Worm (Caenorhabditis elegans): ENCODE measurements around the gene cdr-4.
"Not testable (repeated sequence)": the region's sequence is repeated elsewhere in the genome, so short reads cannot be mapped to it uniquely, and the experiment has no call there.

cdr-4 gene

DNA sequence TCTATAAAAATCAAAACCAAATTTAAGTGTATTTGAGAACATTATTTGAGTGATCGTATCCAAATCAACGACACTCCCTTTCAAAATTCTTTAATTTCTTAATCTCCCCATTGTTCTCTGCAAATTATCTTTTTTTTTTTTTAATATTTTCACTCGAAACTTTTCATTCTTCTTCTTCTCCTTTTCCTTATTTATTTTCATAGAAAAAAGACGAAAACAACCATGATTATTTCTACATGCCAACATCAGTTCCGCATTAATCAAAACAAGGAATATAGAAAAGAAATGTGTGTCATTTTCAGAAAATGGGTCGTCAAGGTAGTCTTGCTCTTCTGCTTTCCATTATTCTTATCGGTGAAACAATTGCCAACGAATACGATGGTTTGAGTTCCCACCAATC is 10.9 kb downstream of the cdr-4 start, which contains the start of gene K01D12.5:
K01D12.5 (plus strand) TSS at position 301 of the 400 bp plus-strand sequence.
- TF ChIP-seq W03F9.2 (tag; optimal IDR thresholded peaks at IDR 0.05) = no peak
- no peak for TF ChIP-seq him-1 (tag; optimal IDR thresholded peaks at IDR 0.05)
- no peak for TF ChIP-seq dao-5 (tag; optimal IDR thresholded peaks at IDR 0.05)

DNA sequence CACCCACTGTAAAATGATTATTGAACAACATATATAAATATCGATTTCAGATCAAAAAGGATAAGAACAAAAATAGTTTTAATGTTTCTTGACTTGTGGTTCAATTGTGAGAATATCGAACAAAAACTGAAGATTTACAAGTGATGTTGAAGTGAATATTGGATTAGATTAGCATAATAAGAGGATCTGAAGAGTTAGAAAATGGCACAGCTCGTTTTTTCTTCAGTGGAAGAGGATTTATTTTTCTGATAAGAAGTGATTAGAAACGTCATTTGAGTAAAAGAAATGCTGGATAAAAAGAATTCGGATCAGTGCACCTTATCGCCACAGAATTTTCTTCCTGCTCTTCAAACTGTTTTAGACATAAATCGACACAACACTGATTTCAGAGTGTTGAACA is 12.7 kb downstream of the cdr-4 start, which contains the start of gene twk-14:
twk-14 (minus strand) TSS at position 8 of the 400 bp plus-strand sequence.
- TF ChIP-seq W03F9.2 (tag; optimal IDR thresholded peaks at IDR 0.05) (no peak), him-1 (tag; optimal IDR thresholded peaks at IDR 0.05) (no peak), dao-5 (tag; optimal IDR thresholded peaks at IDR 0.05) (no peak)

DNA sequence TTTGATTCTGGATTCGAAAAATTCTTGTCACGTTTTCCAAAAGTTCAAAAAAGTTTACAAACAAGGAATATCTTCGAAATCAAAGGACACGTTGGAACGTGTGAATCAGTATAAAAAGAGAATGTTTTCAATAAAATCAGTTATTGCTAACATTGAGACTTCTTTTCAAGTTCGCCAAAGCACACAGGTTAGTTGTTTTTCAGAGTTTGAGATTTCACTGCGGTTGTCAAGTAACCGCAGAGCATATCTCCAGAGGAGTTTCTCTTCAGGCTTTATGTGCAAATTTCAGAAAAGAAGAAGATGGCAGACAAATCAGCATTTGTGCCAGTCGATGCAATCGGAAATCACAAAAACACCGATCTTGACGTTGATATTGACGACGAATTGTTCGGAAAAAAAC is 22.3 kb downstream of the cdr-4 start, which contains the start of gene K01D12.15:
K01D12.15 (plus strand) TSS at position 301 of the 400 bp plus-strand sequence.
- TF ChIP-seq him-1 (tag; optimal IDR thresholded peaks at IDR 0.05) = no peak
- no peak for TF ChIP-seq W03F9.2 (tag; optimal IDR thresholded peaks at IDR 0.05)
- TF ChIP-seq dao-5 (tag; optimal IDR thresholded peaks at IDR 0.05) = no peak

DNA sequence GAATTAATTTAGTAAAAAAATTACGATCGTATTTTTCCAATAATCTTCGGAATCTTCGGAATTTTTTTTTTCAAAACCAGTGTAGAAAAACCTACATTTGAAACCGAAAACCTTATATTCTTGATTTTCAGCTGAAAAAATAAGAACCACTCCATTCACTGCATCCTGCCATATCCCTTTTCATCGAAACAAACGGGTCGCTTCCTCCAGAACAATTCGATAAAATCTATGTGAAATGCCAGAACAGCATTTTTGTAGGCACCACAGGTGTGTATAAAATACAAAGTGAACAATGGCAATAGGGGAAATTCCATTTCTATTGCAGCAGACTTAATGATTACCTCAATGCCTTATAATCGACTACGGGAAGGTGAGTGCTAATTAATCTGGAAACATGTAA is 31.2 kb downstream of the cdr-4 start, which contains the start of gene K01D12.1:
K01D12.1 (plus strand) TSS at position 301 of the 400 bp plus-strand sequence.
- no peak for TF ChIP-seq W03F9.2 (tag; optimal IDR thresholded peaks at IDR 0.05)
- TF ChIP-seq dao-5 (tag; optimal IDR thresholded peaks at IDR 0.05) = no peak
- no peak for TF ChIP-seq him-1 (tag; optimal IDR thresholded peaks at IDR 0.05)

DNA sequence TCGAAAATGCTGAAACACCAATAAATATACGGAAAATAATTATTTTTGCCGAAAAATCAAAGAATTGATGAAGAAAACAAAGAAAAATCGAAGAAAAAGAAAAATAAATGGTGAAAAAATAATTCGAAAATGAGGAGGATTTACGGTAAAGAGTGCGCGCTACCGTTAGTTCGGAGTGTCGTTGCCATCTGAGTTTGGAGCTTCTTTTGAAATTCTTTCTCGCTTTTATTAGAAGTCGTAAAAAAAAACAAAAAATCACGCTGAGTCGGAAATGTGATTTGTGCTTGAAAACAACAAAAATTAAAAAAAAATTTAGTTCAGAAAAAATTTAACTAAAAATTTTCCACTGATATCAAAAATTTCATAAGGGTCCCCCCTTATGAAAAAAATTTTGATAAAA is 34.2 kb downstream of the cdr-4 start, which contains the start of gene F23H12.10:
F23H12.10 (minus strand) TSS at position 12 of the 400 bp plus-strand sequence.
- TF ChIP-seq dao-5, him-1, W03F9.2 (tag; optimal IDR thresholded peaks at IDR 0.05): not testable (repeated sequence)

DNA sequence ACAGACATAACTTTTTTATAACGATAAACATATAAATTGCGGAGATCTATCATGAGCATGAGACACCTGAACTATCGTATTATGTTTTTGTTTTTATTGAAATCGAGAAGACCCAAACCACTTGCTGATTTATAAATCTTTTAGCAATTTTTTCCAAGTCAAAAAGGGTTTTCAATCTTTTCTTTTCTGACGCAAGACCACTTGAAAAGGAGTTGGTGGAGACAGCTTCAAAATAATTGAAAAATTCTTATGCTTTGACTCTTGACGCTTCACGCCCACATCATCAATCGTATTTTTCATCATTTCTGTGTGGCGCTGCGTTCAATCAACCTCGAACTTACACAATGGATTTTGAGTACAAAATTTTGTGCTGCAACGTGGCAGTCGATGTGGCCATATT is 37.0 kb downstream of the cdr-4 start, which contains the start of gene F23H12.7:
F23H12.7 (plus strand) TSS at position 301 of the 400 bp plus-strand sequence.
- TF ChIP-seq him-1 (tag; optimal IDR thresholded peaks at IDR 0.05) = no peak
- no peak for TF ChIP-seq dao-5 (tag; optimal IDR thresholded peaks at IDR 0.05)
- no peak for TF ChIP-seq W03F9.2 (tag; optimal IDR thresholded peaks at IDR 0.05)

DNA sequence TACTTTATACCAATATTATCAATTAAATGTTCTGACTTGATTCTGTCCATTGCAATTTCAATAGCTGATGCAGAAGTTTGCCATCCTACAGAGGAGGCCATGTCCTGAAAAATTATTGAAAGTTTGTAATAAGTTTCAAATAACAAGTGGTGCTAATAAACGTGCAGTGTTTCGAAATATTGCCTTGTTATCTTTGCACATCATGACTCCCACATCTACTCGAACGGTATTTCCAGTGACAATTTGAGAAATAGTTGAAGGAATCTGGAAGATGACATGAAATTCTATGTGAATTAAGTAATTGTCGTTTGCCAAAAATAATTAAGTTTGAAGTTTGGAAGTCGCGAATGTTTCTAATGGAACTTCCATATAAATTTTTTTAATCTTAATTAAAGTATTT is 39.0 kb downstream of the cdr-4 start, which contains the start of gene gcy-13:
gcy-13 (minus strand) TSS at position 101 of the 400 bp plus-strand sequence.
- TF ChIP-seq W03F9.2 (tag; optimal IDR thresholded peaks at IDR 0.05) (no peak), dao-5 (tag; optimal IDR thresholded peaks at IDR 0.05) (no peak), him-1 (tag; optimal IDR thresholded peaks at IDR 0.05) (no peak)

DNA sequence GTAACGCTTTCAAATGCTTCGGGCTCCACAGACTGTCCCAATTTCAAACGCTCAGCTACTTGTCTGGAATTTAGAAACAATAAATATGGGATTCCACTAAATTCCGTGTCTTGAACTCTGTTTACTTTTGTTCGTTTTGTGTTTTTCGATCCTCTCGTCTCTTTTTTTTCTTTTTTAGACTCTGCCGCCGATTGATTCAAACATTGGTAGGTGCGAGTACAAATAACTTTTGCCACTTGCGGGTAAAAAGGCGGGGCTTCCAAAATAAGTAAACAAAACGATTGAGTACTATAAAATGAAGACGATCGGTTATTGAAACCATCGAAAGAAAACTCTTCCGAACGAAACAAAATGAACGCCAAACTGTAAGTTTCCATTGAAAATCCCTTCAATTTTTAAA is 43.3 kb downstream of the cdr-4 start, which contains the start of gene fipr-2:
fipr-2 (plus strand) TSS at position 245 of the 400 bp plus-strand sequence.
- no peak for TF ChIP-seq him-1 (tag; optimal IDR thresholded peaks at IDR 0.05)
- no peak for TF ChIP-seq W03F9.2 (tag; optimal IDR thresholded peaks at IDR 0.05)
- no peak for TF ChIP-seq dao-5 (tag; optimal IDR thresholded peaks at IDR 0.05)

DNA sequence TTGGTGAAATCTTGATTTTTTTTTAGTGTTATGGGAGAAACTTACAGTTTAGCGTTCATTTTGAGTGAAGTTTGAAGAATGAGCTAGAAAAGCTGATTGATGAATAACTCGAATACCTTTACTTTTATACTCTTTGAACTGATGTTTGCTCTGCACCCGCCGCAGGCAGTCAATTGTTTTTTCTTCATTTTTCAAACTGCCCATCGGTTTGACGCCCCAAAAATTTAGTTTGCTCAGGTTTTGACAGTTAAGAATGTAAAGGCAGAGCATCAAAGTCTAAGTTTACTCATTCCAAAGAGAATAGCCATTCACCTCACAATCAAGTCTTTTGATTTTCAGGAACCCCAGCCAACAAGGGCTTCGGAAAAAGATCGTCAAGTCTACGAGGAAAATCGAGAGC is 46.8 kb downstream of the cdr-4 start, which contains the start of gene fipr-1:
fipr-1 (minus strand) TSS at position 101 of the 400 bp plus-strand sequence.
- TF ChIP-seq W03F9.2 (tag; optimal IDR thresholded peaks at IDR 0.05) (no peak), him-1 (tag; optimal IDR thresholded peaks at IDR 0.05) (no peak), dao-5 (tag; optimal IDR thresholded peaks at IDR 0.05) (no peak)

DNA sequence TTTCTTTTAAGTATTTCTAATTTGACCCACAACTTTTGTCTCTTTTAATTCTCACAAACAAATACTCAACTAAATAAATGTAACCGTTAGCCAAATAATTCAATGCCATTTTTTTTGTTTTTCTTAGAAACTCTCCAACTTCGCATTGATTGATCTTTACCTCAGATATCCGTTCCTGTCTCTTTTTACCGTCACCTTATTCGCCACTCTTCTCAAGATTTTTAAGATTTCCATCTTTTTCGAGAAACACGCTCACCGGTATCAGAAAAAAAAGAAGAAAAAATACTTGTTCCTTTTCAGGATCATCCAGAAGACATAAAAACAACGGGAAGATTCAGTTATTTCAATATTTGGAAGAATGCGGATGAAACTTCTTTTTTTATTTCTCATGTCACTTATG is 50.1 kb downstream of the cdr-4 start, which contains the start of gene F23H12.5:
F23H12.5 (plus strand) TSS at position 301 of the 400 bp plus-strand sequence.
- TF ChIP-seq W03F9.2 (tag; optimal IDR thresholded peaks at IDR 0.05) (no peak), him-1 (tag; optimal IDR thresholded peaks at IDR 0.05) (no peak), dao-5 (tag; optimal IDR thresholded peaks at IDR 0.05) (no peak)

DNA sequence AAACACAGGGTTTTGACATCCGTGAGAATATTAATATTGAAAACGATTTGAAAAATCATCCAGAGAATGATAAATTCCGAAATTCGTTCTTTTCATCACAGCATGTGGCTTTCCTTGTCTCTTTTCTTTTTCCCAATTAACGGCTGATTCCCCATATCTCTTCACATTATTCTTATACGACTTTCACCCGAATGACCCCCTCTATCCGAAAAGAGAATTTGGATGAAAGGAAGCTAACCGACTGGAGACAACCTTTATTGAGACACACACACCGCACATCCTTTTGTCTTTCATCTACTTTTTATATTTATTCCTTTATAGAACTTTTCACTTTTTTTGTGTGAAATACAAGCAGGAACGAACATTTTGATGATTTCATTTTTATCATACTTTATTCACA is 50.8 kb downstream of the cdr-4 start:
- TF ChIP-seq dao-5 (tag; optimal IDR thresholded peaks at IDR 0.05) (no peak), W03F9.2 (tag; optimal IDR thresholded peaks at IDR 0.05) (no peak), him-1 (tag; optimal IDR thresholded peaks at IDR 0.05) (no peak)

Measured in whole organism, L4/young adult.